Worm (Caenorhabditis elegans) whole organism, L1 larva: ENCODE results near the gene vps-33.1.

Source experiments
- ama-1 ChIP-seq: fragments of 150-350 bp; optimal IDR thresholded peaks from 2 replicates; lab custom pipeline; 2014
- ceh-63 ChIP-seq: fragments of 200-800 bp; sonication (Bioruptor generic); optimal IDR thresholded peaks from 2 replicates; lab custom pipeline; 2018; ENCODE audit warnings: mild to moderate bottlenecking, missing genetic modification characterization, missing compliant biosample characterization
- ceh-82 ChIP-seq, 3 experiments: fragments of 150-350 bp in 1 of 3; sonication (generic microtip) in 2 of 3; optimal IDR thresholded peaks; 2 replicates each; lab custom pipeline; 2014 to 2017; ENCODE audit warnings: missing biosample characterization in 3 of 3, missing genetic modification characterization in 3 of 3
- ets-5 ChIP-seq: fragments of 200-800 bp; sonication (Bioruptor generic); IDR thresholded peaks from 2 replicates; pipeline ENCODE4 v1.3.6; 2022; ENCODE audit warnings: missing genetic modification characterization, missing compliant biosample characterization
- jun-1 ChIP-seq: fragments of 150-350 bp; optimal IDR thresholded peaks from 2 replicates; lab custom pipeline; 2014; ENCODE audit warnings: missing biosample characterization, missing genetic modification reagents, missing genetic modification characterization
- lsy-2 ChIP-seq, 2 experiments: fragments of 150-350 bp; optimal IDR thresholded peaks; 2 replicates each; lab custom pipeline; 2014; ENCODE audit warnings: missing biosample characterization in 2 of 2, missing genetic modification characterization in 2 of 2
- mdl-1 ChIP-seq, 2 experiments: fragments of 150-350 bp; optimal IDR thresholded peaks; 2 replicates each; lab custom pipeline; 2014 to 2017; ENCODE audit warnings: missing biosample characterization in 2 of 2, missing genetic modification characterization in 2 of 2, inconsistent platforms in 1 of 2
- nhr-76 ChIP-seq: sonication (generic microtip); optimal IDR thresholded peaks from 2 replicates; lab custom pipeline; 2017; ENCODE audit warnings: missing biosample characterization, missing genetic modification characterization
- skn-1 ChIP-seq: fragments of 150-350 bp; optimal IDR thresholded peaks from 2 replicates; lab custom pipeline; 2014; ENCODE audit warnings: missing biosample characterization, missing genetic modification characterization
- snpc-4 ChIP-seq: fragments of 150-350 bp; optimal IDR thresholded peaks from 2 replicates; lab custom pipeline; 2014; ENCODE audit warnings: missing biosample characterization, missing genetic modification characterization
- unc-86 ChIP-seq: sonication (generic microtip); optimal IDR thresholded peaks from 2 replicates; lab custom pipeline; 2016; ENCODE audit warnings: missing genetic modification characterization, missing compliant biosample characterization
- ztf-11 ChIP-seq, 2 experiments: sonication (generic microtip); optimal IDR thresholded peaks; 2 replicates each; lab custom pipeline; 2016 to 2017; ENCODE audit warnings: missing genetic modification characterization in 2 of 2, missing biosample characterization in 1 of 2, missing compliant biosample characterization in 1 of 2
- ztf-4 ChIP-seq: fragments of 150-350 bp; optimal IDR thresholded peaks from 2 replicates; lab custom pipeline; 2014; ENCODE audit warnings: missing biosample characterization, missing genetic modification characterization

ce11 chrIII:8734327-8734885 is 33.7 kb downstream of the vps-33.1 start:
- TF ChIP-seq mdl-1 (tag; optimal IDR thresholded peaks at IDR 0.05; lab: Kevin White, UChicago) (peak in 1 of 2 experiments; percentile 29), ztf-4 (tag; lab: Kevin White, UChicago) (no peak), skn-1 (tag; lab: Kevin White, UChicago) (no peak), lsy-2 (tag; optimal IDR thresholded peaks at IDR 0.05; lab: Kevin White, UChicago) (peak; percentile 8 to 32), jun-1 (tag; lab: Kevin White, UChicago) (no peak), ama-1 (no peak), snpc-4 (no peak), ztf-11 (tag; optimal IDR thresholded peaks at IDR 0.05; lab: Kevin White, UChicago) (no peak), ets-5 (GFP tag; lab: Robert Waterston, UW) (no peak), nhr-76 (no peak), ceh-82 (tag; optimal IDR thresholded peaks at IDR 0.05; lab: Kevin White, UChicago) (peak in 2 of 3 experiments; percentile 15 to 33), ceh-63 (no peak), unc-86 (tag; lab: Kevin White, UChicago) (peak; percentile 0)
